Fruit fly (Drosophila melanogaster) whole organism, embryonic: ENCODE measurements around the gene fusl.

Source experiments
- CG10321 ChIP-seq: fragments of 200-800 bp; sonication (Bioruptor generic); IDR thresholded peaks from 2 replicates; pipeline ENCODE4 v1.3.6; 2022; ENCODE audit warnings: missing biosample characterization, missing genetic modification characterization
- CG13424 ChIP-seq: fragments of 200-800 bp; sonication (Bioruptor generic); optimal IDR thresholded peaks from 2 replicates; lab custom pipeline; 2019; ENCODE audit warnings: missing biosample characterization, mild to moderate bottlenecking, missing genetic modification characterization, moderate library complexity
- CG13894 ChIP-seq: fragments of 200-800 bp; sonication (Bioruptor generic); optimal IDR thresholded peaks from 3 replicates; lab custom pipeline; 2018; ENCODE audit warnings: missing biosample characterization, mild to moderate bottlenecking, missing genetic modification characterization, moderate library complexity
- CG1832 ChIP-seq: fragments of 200-800 bp; sonication (Bioruptor generic); optimal IDR thresholded peaks from 2 replicates; lab custom pipeline; 2017; ENCODE audit warnings: missing biosample characterization, mild to moderate bottlenecking, missing genetic modification characterization, inconsistent platforms
- CG2202 ChIP-seq: fragments of 200-800 bp; sonication (Bioruptor generic); optimal IDR thresholded peaks from 2 replicates; lab custom pipeline; 2018; ENCODE audit warnings: missing biosample characterization, mild to moderate bottlenecking, missing genetic modification characterization
- CG2678 ChIP-seq: fragments of 200-800 bp; sonication (Bioruptor generic); optimal IDR thresholded peaks from 3 replicates; lab custom pipeline; 2019; ENCODE audit warnings: missing biosample characterization, mild to moderate bottlenecking, missing genetic modification characterization, moderate library complexity
- CG2712 ChIP-seq: fragments of 200-800 bp; optimal IDR thresholded peaks from 3 replicates; lab custom pipeline; 2019; ENCODE audit warnings: missing biosample characterization, mild to moderate bottlenecking, missing genetic modification characterization, moderate library complexity
- CG30020 ChIP-seq: fragments of 200-800 bp; optimal IDR thresholded peaks from 2 replicates; lab custom pipeline; 2019; ENCODE audit warnings: missing biosample characterization, mild to moderate bottlenecking, missing genetic modification characterization, moderate library complexity
- CG31388 ChIP-seq: fragments of 200-800 bp; sonication (Bioruptor generic); optimal IDR thresholded peaks from 2 replicates; lab custom pipeline; 2016; ENCODE audit warnings: missing biosample characterization, missing genetic modification characterization
- CG3163 ChIP-seq: fragments of 200-800 bp; sonication (Bioruptor generic); optimal IDR thresholded peaks from 3 replicates; lab custom pipeline; 2016; ENCODE audit warnings: missing biosample characterization, missing genetic modification characterization
- CG33557 ChIP-seq: fragments of 200-800 bp; sonication (Bioruptor generic); optimal IDR thresholded peaks from 2 replicates; lab custom pipeline; 2019; ENCODE audit warnings: missing biosample characterization, mild to moderate bottlenecking, missing genetic modification characterization, moderate library complexity
- CG7963 ChIP-seq: fragments of 200-800 bp; sonication (Bioruptor generic); IDR thresholded peaks from 3 replicates; pipeline ENCODE4 v1.3.6; 2022; ENCODE audit warnings: missing biosample characterization, missing genetic modification characterization; ENCODE audit not compliant: partially characterized antibody
- CG8478 ChIP-seq: fragments of >200 bp; optimal IDR thresholded peaks from 2 replicates; lab custom pipeline; 2018
- CG9215 ChIP-seq: fragments of 200-800 bp; sonication (Bioruptor generic); IDR thresholded peaks from 2 replicates; pipeline ENCODE4 v1.3.6; 2022; ENCODE audit warnings: missing biosample characterization, missing genetic modification characterization
- CTCF ChIP-seq: fragments of 200-800 bp; sonication (Bioruptor generic); optimal IDR thresholded peaks from 2 replicates; lab custom pipeline; 2017; ENCODE audit warnings: missing biosample characterization, mild to moderate bottlenecking, missing genetic modification characterization, moderate library complexity
- Camta ChIP-seq: fragments of 200-800 bp; sonication (Bioruptor generic); optimal IDR thresholded peaks from 2 replicates; lab custom pipeline; 2016; ENCODE audit warnings: missing biosample characterization, missing genetic modification characterization
- Drgx ChIP-seq: fragments of 200-800 bp; sonication (Bioruptor generic); IDR thresholded peaks from 2 replicates; pipeline ENCODE4 v1.3.6; 2022; ENCODE audit warnings: missing biosample characterization, missing genetic modification characterization
- GATAe ChIP-seq: fragments of 200-800 bp; sonication (Bioruptor generic); conservative IDR thresholded peaks from 2 replicates; pipeline ENCODE4 v1.3.6; 2022; ENCODE audit warnings: missing biosample characterization, missing genetic modification characterization
- Hsf ChIP-seq: fragments of 200-800 bp; sonication (Bioruptor generic); optimal IDR thresholded peaks from 3 replicates; lab custom pipeline; 2016; ENCODE audit warnings: missing biosample characterization, missing genetic modification characterization
- Myb ChIP-seq: fragments of 200-800 bp; sonication (Bioruptor generic); optimal IDR thresholded peaks from 2 replicates; lab custom pipeline; 2016; ENCODE audit warnings: missing biosample characterization, missing genetic modification characterization
- Pdp1 ChIP-seq, 2 experiments: fragments of 200-800 bp; sonication (Bioruptor generic); optimal IDR thresholded peaks; 3 replicates each; lab custom pipeline; 2016; ENCODE audit warnings: missing biosample characterization in 2 of 2, missing genetic modification characterization in 2 of 2, mild to moderate bottlenecking in 1 of 2, moderate library complexity in 1 of 2
- Ptx1 ChIP-seq: fragments of 200-800 bp; sonication (Bioruptor generic); IDR thresholded peaks from 2 replicates; pipeline ENCODE4 v1.3.6; 2022; ENCODE audit warnings: missing biosample characterization, missing genetic modification characterization
- Rfx ChIP-seq: fragments of 200-800 bp; sonication (Bioruptor generic); IDR thresholded peaks from 2 replicates; pipeline ENCODE4 v1.3.6; 2022; ENCODE audit warnings: missing biosample characterization, missing genetic modification characterization
- Sry-δ ChIP-seq: fragments of 200-800 bp; sonication (Bioruptor generic); optimal IDR thresholded peaks from 2 replicates; lab custom pipeline; 2016; ENCODE audit warnings: missing biosample characterization, missing genetic modification characterization
- Ssrp ChIP-seq: fragments of 200-800 bp; sonication (Bioruptor generic); optimal IDR thresholded peaks from 2 replicates; lab custom pipeline; 2018; ENCODE audit warnings: missing biosample characterization, mild to moderate bottlenecking, missing genetic modification characterization, moderate library complexity
- bbx ChIP-seq: fragments of 200-800 bp; sonication (Bioruptor generic); IDR thresholded peaks from 2 replicates; pipeline ENCODE4 v1.3.6; 2022; ENCODE audit warnings: missing biosample characterization, missing genetic modification characterization; ENCODE audit not compliant: partially characterized antibody
- bsh ChIP-seq, 2 experiments: fragments of 200-800 bp; sonication (Bioruptor generic); optimal IDR thresholded peaks; 2 replicates each; lab custom pipeline; 2017 to 2018; ENCODE audit warnings: mild to moderate bottlenecking in 2 of 2, missing biosample characterization in 2 of 2, missing genetic modification characterization in 2 of 2, moderate library complexity in 1 of 2
- crol ChIP-seq: fragments of 200-800 bp; sonication (Bioruptor generic); IDR thresholded peaks from 2 replicates; pipeline ENCODE4 v1.3.6; 2022; ENCODE audit warnings: missing biosample characterization, missing genetic modification characterization
- dmrt11E ChIP-seq: fragments of 200-800 bp; sonication (Bioruptor generic); optimal IDR thresholded peaks from 3 replicates; lab custom pipeline; 2018; ENCODE audit warnings: missing biosample characterization, mild to moderate bottlenecking, missing genetic modification characterization, moderate library complexity
- dmrt99B ChIP-seq: fragments of 200-800 bp; sonication (Bioruptor generic); optimal IDR thresholded peaks from 2 replicates; lab custom pipeline; 2018; ENCODE audit warnings: missing biosample characterization, mild to moderate bottlenecking, missing genetic modification characterization, moderate library complexity
- fd96Cb ChIP-seq: fragments of 200-800 bp; sonication (Bioruptor generic); optimal IDR thresholded peaks from 2 replicates; lab custom pipeline; 2018; ENCODE audit warnings: missing biosample characterization, mild to moderate bottlenecking, missing genetic modification characterization, moderate library complexity
- gem ChIP-seq: fragments of 200-800 bp; sonication (Bioruptor generic); optimal IDR thresholded peaks from 2 replicates; lab custom pipeline; 2019; ENCODE audit warnings: missing biosample characterization, mild to moderate bottlenecking, missing genetic modification characterization, moderate library complexity
- gfzf ChIP-seq: fragments of 200-800 bp; sonication (Bioruptor generic); optimal IDR thresholded peaks from 2 replicates; lab custom pipeline; 2016; ENCODE audit warnings: missing biosample characterization, mild to moderate bottlenecking, missing genetic modification characterization, moderate library complexity
- grau ChIP-seq: fragments of 200-800 bp; optimal IDR thresholded peaks from 3 replicates; lab custom pipeline; 2019; ENCODE audit warnings: missing biosample characterization, mild to moderate bottlenecking, missing genetic modification characterization, moderate library complexity
- lov ChIP-seq, 2 experiments: fragments of 200-800 bp in 1 of 2; fragments of >200 bp in 1 of 2; sonication (Bioruptor generic) in 1 of 2; IDR thresholded peaks in 1 of 2; optimal IDR thresholded peaks in 1 of 2; 2 replicates in 1 of 2; 3 replicates in 1 of 2; pipeline versions ENCODE4 v1.3.6 to Lab custom; 2017 to 2022; ENCODE audit warnings: missing biosample characterization in 1 of 2, missing genetic modification characterization in 1 of 2
- nom ChIP-seq: fragments of 200-800 bp; sonication (Bioruptor generic); optimal IDR thresholded peaks from 2 replicates; lab custom pipeline; 2017; ENCODE audit warnings: missing biosample characterization, missing genetic modification characterization, mild to moderate bottlenecking, moderate library complexity, missing genetic modification reagents
- sens ChIP-seq: fragments of 200-800 bp; sonication (Bioruptor generic); peaks from one replicate; lab custom pipeline; 2016; ENCODE audit warnings: missing biosample characterization, missing genetic modification characterization
- tx ChIP-seq: fragments of 200-800 bp; sonication (Bioruptor generic); optimal IDR thresholded peaks from 2 replicates; lab custom pipeline; 2016; ENCODE audit warnings: missing biosample characterization, missing genetic modification characterization
- unpg ChIP-seq: fragments of 200-800 bp; sonication (Bioruptor generic); optimal IDR thresholded peaks from 3 replicates; lab custom pipeline; 2018; ENCODE audit warnings: missing biosample characterization, mild to moderate bottlenecking, missing genetic modification characterization, moderate library complexity
- zen2 ChIP-seq: fragments of 200-800 bp; sonication (Bioruptor generic); IDR thresholded peaks from 3 replicates; pipeline ENCODE4 v1.3.6; 2022; ENCODE audit warnings: missing biosample characterization, missing genetic modification characterization; ENCODE audit not compliant: partially characterized antibody

The fusl gene

dm6 chr2L:5292643-5292963 lies 45.3 kb downstream of the fusl start (continued):
- no peak for TF ChIP-seq dmrt99B
- no peak for TF ChIP-seq CG2712 (tag; lab: Kevin White, UChicago)
- TF ChIP-seq CG30020 (tag; lab: Kevin White, UChicago) = no peak
- TF ChIP-seq Hsf (GFP tag; lab: Kevin White, UChicago) = no peak
- 0 out of 2 replicates have a peak, but pooled peaks have one; percentile 8 for TF ChIP-seq Ptx1 (GFP tag; lab: Robert Waterston, UW)
- TF ChIP-seq Drgx = peak; percentile 69
- TF ChIP-seq bsh (GFP tag; optimal IDR thresholded peaks at IDR 0.05; lab: Kevin White, UChicago) = peak; percentile 34 to 52
- TF ChIP-seq CTCF (GFP tag; lab: Kevin White, UChicago) = no peak
- no peak for TF ChIP-seq CG33557 (GFP tag; lab: Kevin White, UChicago)
- peak; percentile 6 for TF ChIP-seq CG2678 (tag; lab: Kevin White, UChicago)
- no peak for TF ChIP-seq CG31388
- TF ChIP-seq grau (tag; lab: Kevin White, UChicago) = peak; percentile 87
- no peak for TF ChIP-seq Myb (GFP tag; lab: Kevin White, UChicago)
- no peak for TF ChIP-seq gfzf (GFP tag; lab: Kevin White, UChicago)
- TF ChIP-seq Ssrp (tag; lab: Kevin White, UChicago) = peak; percentile 24
- TF ChIP-seq sens (GFP tag; lab: Kevin White, UChicago) = peak; percentile 7
- peak; percentile 36 for TF ChIP-seq dmrt11E (tag; lab: Kevin White, UChicago)
- TF ChIP-seq CG3163 = no peak
- no peak for TF ChIP-seq CG13894 (tag; lab: Kevin White, UChicago)
- TF ChIP-seq fd96Cb (tag; lab: Kevin White, UChicago) = peak; percentile 3
- no peak for TF ChIP-seq Camta (GFP tag; lab: Kevin White, UChicago)
- no peak for TF ChIP-seq CG7963 (GFP tag; lab: Robert Waterston, UW)
- no peak for TF ChIP-seq Sry-δ (GFP tag; lab: Kevin White, UChicago)
- peak; percentile 9 for TF ChIP-seq CG13424 (tag; lab: Kevin White, UChicago)
- peak; percentile 25 for TF ChIP-seq gem (tag; lab: Kevin White, UChicago)
- no peak for TF ChIP-seq tx (GFP tag; lab: Kevin White, UChicago)
- TF ChIP-seq unpg = peak; percentile 21
- TF ChIP-seq Rfx (GFP tag; lab: Robert Waterston, UW) = peak; percentile 8; the same call in 1 of the 2 replicates
- TF ChIP-seq CG9215 (GFP tag; lab: Robert Waterston, UW) = no peak
- TF ChIP-seq CG2202 (tag; lab: Kevin White, UChicago) = no peak
- no peak for TF ChIP-seq GATAe (GFP tag; lab: Robert Waterston, UW)
- TF ChIP-seq zen2 (GFP tag; lab: Robert Waterston, UW) = no peak

DNA sequence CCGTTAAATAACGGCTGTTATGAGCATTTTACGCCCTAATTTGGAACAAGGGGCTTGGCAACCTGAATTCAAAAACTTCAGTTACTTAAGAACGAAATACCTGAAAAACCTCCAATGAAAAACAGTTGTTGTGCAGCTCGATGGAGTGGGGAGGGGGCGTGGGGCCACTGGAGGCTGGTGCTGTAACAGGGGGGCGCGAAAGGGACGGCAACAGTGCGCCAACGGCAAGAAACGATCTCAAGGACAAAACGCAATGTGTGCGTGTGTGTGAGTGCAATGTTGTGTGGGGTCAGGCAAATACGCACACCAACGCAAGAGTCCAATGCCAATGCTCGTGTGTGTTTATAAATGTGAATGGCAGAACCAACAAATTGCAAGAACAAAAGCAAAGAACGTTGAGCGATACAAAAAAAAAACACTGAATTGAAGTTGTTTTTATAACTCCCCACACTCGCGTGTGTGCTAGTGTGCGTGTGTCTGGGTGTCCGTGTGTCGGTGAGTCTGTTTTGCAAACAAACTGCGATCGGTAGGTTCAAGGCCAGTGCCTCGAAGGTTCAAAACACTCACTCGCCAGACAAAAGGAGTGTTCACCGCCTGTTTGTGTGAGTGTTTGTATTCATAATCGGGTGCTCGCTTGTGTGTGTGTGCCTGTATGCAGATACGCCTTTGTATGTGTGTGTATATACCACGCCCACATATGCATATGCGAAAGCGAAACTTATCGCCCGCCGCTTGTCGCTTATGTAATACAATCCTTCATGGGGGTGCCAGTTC lies 45.8 kb downstream of the fusl start:
- no peak for TF ChIP-seq bbx
- TF ChIP-seq CG8478 (lab: Kevin White, UChicago) = peak; percentile 60
- TF ChIP-seq nom (GFP tag; lab: Kevin White, UChicago) = peak; percentile 33
- peak; percentile 5 for TF ChIP-seq CG1832 (GFP tag; lab: Kevin White, UChicago)
- no peak for TF ChIP-seq lov (optimal IDR thresholded peaks at IDR 0.05; lab: Kevin White, UChicago)
- no peak for TF ChIP-seq lov (GFP tag; IDR thresholded peaks at IDR 0.05; lab: Robert Waterston, UW)
- peak; percentile 52; the same call in 1 of the 2 replicates for TF ChIP-seq crol
- TF ChIP-seq Pdp1 (GFP tag; optimal IDR thresholded peaks at IDR 0.05; lab: Kevin White, UChicago) = peak in 1 of 2 experiments; percentile 44
- peak; percentile 77 for TF ChIP-seq CG10321 (GFP tag; lab: Robert Waterston, UW)
